Worm (Caenorhabditis elegans) whole organism, L4 larva: ENCODE measurements around the gene snr-4.

Experiments
- ama-1 ChIP-seq: fragments of 150-350 bp; optimal IDR thresholded peaks from 2 replicates; lab custom pipeline; 2014; ENCODE audit warnings: inconsistent platforms, mixed read lengths
- dve-1 ChIP-seq: sonication (generic microtip); optimal IDR thresholded peaks from 2 replicates; lab custom pipeline; 2017; ENCODE audit warnings: antibody characterized with exemption, mild to moderate bottlenecking, missing genetic modification characterization, missing compliant biosample characterization; ENCODE audit not compliant: insufficient read depth
- fkh-10 ChIP-seq: fragments of 150-350 bp; optimal IDR thresholded peaks from 2 replicates; lab custom pipeline; 2014; ENCODE audit warnings: missing biosample characterization, missing genetic modification reagents, missing genetic modification characterization
- hlh-11 ChIP-seq: fragments of 200-800 bp; sonication (Bioruptor generic); optimal IDR thresholded peaks from 2 replicates; lab custom pipeline; 2018; ENCODE audit warnings: mild to moderate bottlenecking, missing genetic modification characterization, missing compliant biosample characterization
- hmg-1.1 ChIP-seq: fragments of 200-800 bp; sonication (Bioruptor generic); IDR thresholded peaks from 2 replicates; pipeline ENCODE4 v1.3.6; 2022; ENCODE audit warnings: missing genetic modification reagents, missing genetic modification characterization, missing compliant biosample characterization
- lin-38 ChIP-seq: fragments of 200-800 bp; sonication (Bioruptor generic); IDR thresholded peaks from 2 replicates; pipeline ENCODE4 v1.3.6; 2022; ENCODE audit warnings: missing genetic modification reagents, missing genetic modification characterization, missing compliant biosample characterization
- nhr-11 ChIP-seq: fragments of 150-350 bp; optimal IDR thresholded peaks from 2 replicates; lab custom pipeline; 2014; ENCODE audit warnings: missing biosample characterization, missing genetic modification characterization
- nhr-28 ChIP-seq: fragments of 150-350 bp; optimal IDR thresholded peaks from 2 replicates; lab custom pipeline; 2014; ENCODE audit warnings: missing biosample characterization, missing genetic modification characterization
- unc-130 ChIP-seq: sonication (generic microtip); optimal IDR thresholded peaks from 2 replicates; lab custom pipeline; 2016; ENCODE audit warnings: missing genetic modification reagents, missing genetic modification characterization, missing compliant biosample characterization
- unc-62 ChIP-seq, 3 experiments: fragments of 150-350 bp in 1 of 3; sonication (generic microtip); optimal IDR thresholded peaks in 2 of 3; peaks in 1 of 3; 1 replicate in 1 of 3; 2 replicates in 2 of 3; lab custom pipeline; 2014 to 2017; ENCODE audit warnings: missing biosample characterization in 3 of 3, missing genetic modification characterization in 3 of 3, missing genetic modification reagents in 3 of 3, missing genotype in 1 of 3

snr-4 gene

ce11 chrV:11933196-11934028, 46.1 kb downstream of the snr-4 start, which contains the start of the genes aman-2 and F58H1.3 (continued):
- 0 out of 2 replicates have a peak, but pooled peaks have one; percentile 21 for TF ChIP-seq hmg-1.1 (GFP tag; lab: Robert Waterston, UW)
- peak; percentile 47 for TF ChIP-seq fkh-10 (GFP tag; lab: Kevin White, UChicago)
- peak; percentile 9 for TF ChIP-seq dve-1
- TF ChIP-seq hlh-11 (tag; lab: Kevin White, UChicago), result no peak
- TF ChIP-seq nhr-28 (tag; lab: Kevin White, UChicago), result peak; percentile 50
- TF ChIP-seq lin-38 (GFP tag; lab: Robert Waterston, UW), result peak; percentile 71
- TF ChIP-seq unc-130 (GFP tag; lab: Kevin White, UChicago), result peak; percentile 62
- TF ChIP-seq, all 104 proteins: peak for 15

- no peak for TF ChIP-seq nhr-11 (tag; lab: Kevin White, UChicago)
- peak in 1 of 2 experiments; percentile 93 for TF ChIP-seq unc-62 (GFP tag; optimal IDR thresholded peaks at IDR 0.05 in 1 of 2; lab: Kevin White, UChicago)
- TF ChIP-seq unc-62 (tag; optimal IDR thresholded peaks at IDR 0.05; lab: Kevin White, UChicago), result no peak
- TF ChIP-seq ama-1 (lab: Kevin White, UChicago), result no peak
- TF ChIP-seq, all 104 proteins: peak for 1
These were observed 50.4 kb downstream of the snr-4 start, which contains the start of gene F58H1.2 for ce11 chrV:11929046-11929590. Gene F58H1.2, plus strand, starts transcription at chrV:11929096.
